Fruit fly (Drosophila melanogaster): ENCODE data around the gene swm.

swm gene

dm6 chr2L:19508361-19508918, 15.4 kb downstream of the swm start, which contains the start of gene cyst (continued):
- no peak for TF ChIP-seq CG6813 (GFP tag; optimal IDR thresholded peaks at IDR 0.05)
- TF ChIP-seq sna (GFP tag; IDR thresholded peaks at IDR 0.05; ENCODE audit: partially characterized antibody), result peak; percentile 95
- no peak for TF ChIP-seq CG13775 (GFP tag; optimal IDR thresholded peaks at IDR 0.05)
- no peak for TF ChIP-seq CG18599 (GFP tag; optimal IDR thresholded peaks at IDR 0.05)
- no peak for TF ChIP-seq dimm (GFP tag; IDR thresholded peaks at IDR 0.05)
- TF ChIP-seq ftz-f1 (GFP tag; optimal IDR thresholded peaks at IDR 0.05), result peak; percentile 67
- TF ChIP-seq ase (GFP tag; IDR thresholded peaks at IDR 0.05), result no peak
- TF ChIP-seq Atf3 (GFP tag; optimal IDR thresholded peaks at IDR 0.05), result no peak
- no peak for TF ChIP-seq cwo (GFP tag; optimal IDR thresholded peaks at IDR 0.05)
- TF ChIP-seq Sry-β (GFP tag; optimal IDR thresholded peaks at IDR 0.05), result peak; percentile 2
- peak; percentile 95 for TF ChIP-seq CG10267 (tag; optimal IDR thresholded peaks at IDR 0.05)
- TF ChIP-seq zfh1 (GFP tag; IDR thresholded peaks at IDR 0.05), result no peak
- peak; percentile 21 for TF ChIP-seq sug (tag; optimal IDR thresholded peaks at IDR 0.05)
- TF ChIP-seq ind (GFP tag; optimal IDR thresholded peaks at IDR 0.05), result peak; percentile 28
- peak; percentile 75 for TF ChIP-seq vvl (GFP tag; IDR thresholded peaks at IDR 0.05)
- no peak for TF ChIP-seq lola (GFP tag; optimal IDR thresholded peaks at IDR 0.05)
- peak; percentile 54 for TF ChIP-seq HmgD (GFP tag; optimal IDR thresholded peaks at IDR 0.05)
- TF ChIP-seq dm (GFP tag; optimal IDR thresholded peaks at IDR 0.05), result peak; percentile 36
- peak; percentile 38 for TF ChIP-seq Xbp1 (GFP tag; optimal IDR thresholded peaks at IDR 0.05)
- TF ChIP-seq ssp (GFP tag; IDR thresholded peaks at IDR 0.05), result 0 out of 2 replicates have a peak, but pooled peaks have one; percentile 21
- TF ChIP-seq en (GFP tag; optimal IDR thresholded peaks at IDR 0.05), result peak; percentile 20
- no peak for TF ChIP-seq chif (GFP tag; optimal IDR thresholded peaks at IDR 0.05)
- peak; percentile 96 for TF ChIP-seq hbn (GFP tag; IDR thresholded peaks at IDR 0.05; ENCODE audit: partially characterized antibody)
- peak; percentile 93 for TF ChIP-seq Sry-δ (GFP tag; optimal IDR thresholded peaks at IDR 0.05)
- TF ChIP-seq CG14710 (tag; optimal IDR thresholded peaks at IDR 0.05), result peak; percentile 63
- TF ChIP-seq Hmx (GFP tag; optimal IDR thresholded peaks at IDR 0.05), result no peak
- no peak for TF ChIP-seq salm (tag; optimal IDR thresholded peaks at IDR 0.05)
- TF ChIP-seq CG2120 (GFP tag; optimal IDR thresholded peaks at IDR 0.05), result peak; percentile 69
- no peak for TF ChIP-seq HLH3B (GFP tag; IDR thresholded peaks at IDR 0.05)
- TF ChIP-seq hkb (optimal IDR thresholded peaks at IDR 0.05), result no peak
- no peak for TF ChIP-seq hkb (GFP tag; IDR thresholded peaks at IDR 0.05)
- TF ChIP-seq CG1792 (GFP tag; optimal IDR thresholded peaks at IDR 0.05), result peak; percentile 6
- TF ChIP-seq CG11695 (GFP tag; IDR thresholded peaks at IDR 0.05), result no peak
- TF ChIP-seq CG1233 (GFP tag; optimal IDR thresholded peaks at IDR 0.05), result no peak
- peak; percentile 39 to 54 for TF ChIP-seq dpn (GFP tag; optimal IDR thresholded peaks at IDR 0.05)
- no peak for TF ChIP-seq fru (optimal IDR thresholded peaks at IDR 0.05)
- TF ChIP-seq CG9609 (GFP tag; optimal IDR thresholded peaks at IDR 0.05), result peak; percentile 37
- no peak for TF ChIP-seq H15 (GFP tag; IDR thresholded peaks at IDR 0.05)
- peak; percentile 97 for TF ChIP-seq Scr (GFP tag; IDR thresholded peaks at IDR 0.05; ENCODE audit: partially characterized antibody)
- no peak for TF ChIP-seq Kr (GFP tag; optimal IDR thresholded peaks at IDR 0.05)
- no peak for TF ChIP-seq exex (tag; optimal IDR thresholded peaks at IDR 0.05)
- TF ChIP-seq CG14860 (GFP tag; IDR thresholded peaks at IDR 0.05; ENCODE audit: partially characterized antibody), result peak; percentile 96
- no peak for TF ChIP-seq sima (GFP tag; optimal IDR thresholded peaks at IDR 0.05)
- peak; percentile 68 for TF ChIP-seq Rfx (GFP tag; IDR thresholded peaks at IDR 0.05)
- no peak for TF ChIP-seq PHDP (tag; optimal IDR thresholded peaks at IDR 0.05)
- no peak for TF ChIP-seq ap (GFP tag; IDR thresholded peaks at IDR 0.05)
- peak; percentile 97 for TF ChIP-seq CG42726 (GFP tag; IDR thresholded peaks at IDR 0.05; ENCODE audit: partially characterized antibody)
- peak; percentile 93 for TF ChIP-seq scrt (GFP tag; optimal IDR thresholded peaks at IDR 0.05)
- TF ChIP-seq Sin3A (optimal IDR thresholded peaks at IDR 0.05), result peak; percentile 97
- peak; percentile 86 for TF ChIP-seq E2f2 (GFP tag; IDR thresholded peaks at IDR 0.05)
- no peak for TF ChIP-seq Trl (optimal IDR thresholded peaks at IDR 0.05)
- peak; percentile 60 for TF ChIP-seq Trl (GFP tag; optimal IDR thresholded peaks at IDR 0.05)

All from whole organism, embryonic.